ENCODE assay signal across 2 worm cellular contexts in genomic region chrIV:1275910-1276309, ce11.
A peak's percentile ranks its signal among the peaks of the same experiment; 100 is the strongest.
TF ChIP-seq lines count a peak whose summit lies in the region.

No protein-coding gene starts in this region.

TF ChIP-seq in whole organism, L4 larva, 104 proteins besides CTCF, POLR2A, EP300 and RAD21:
- TF ChIP-seq gei-8 (GFP tag; optimal IDR thresholded peaks at IDR 0.05; lab: Kevin White, UChicago) (no peak), nhr-77 (tag; optimal IDR thresholded peaks at IDR 0.05; lab: Kevin White, UChicago) (no peak), snpc-1.2 (GFP tag; IDR thresholded peaks at IDR 0.05; lab: Robert Waterston, UW) (no peak), dmd-8 (GFP tag; IDR thresholded peaks at IDR 0.05; lab: Robert Waterston, UW) (no peak), Y48G9A.11 (GFP tag; IDR thresholded peaks at IDR 0.05; lab: Robert Waterston, UW) (0 out of 2 replicates have a peak, but pooled peaks have one; percentile 48), aha-1 (tag; lab: Kevin White, UChicago) (peak; percentile 40), ceh-32 (tag; optimal IDR thresholded peaks at IDR 0.05; lab: Kevin White, UChicago; ENCODE audit: poor library complexity) (no peak), mxl-2 (GFP tag; conservative IDR thresholded peaks at IDR 0.05; lab: Robert Waterston, UW) (0 out of 2 replicates have a peak, but pooled peaks have one; percentile 24), nhr-28 (tag; optimal IDR thresholded peaks at IDR 0.05; lab: Kevin White, UChicago) (no peak), mdl-1 (tag; optimal IDR thresholded peaks at IDR 0.05; lab: Kevin White, UChicago) (no peak), nhr-6 (tag; optimal IDR thresholded peaks at IDR 0.05; lab: Kevin White, UChicago) (no peak), Y75B8A.6 (GFP tag; IDR thresholded peaks at IDR 0.05; lab: Robert Waterston, UW) (0 out of 2 replicates have a peak, but pooled peaks have one; percentile 16), nhr-25 (tag; optimal IDR thresholded peaks at IDR 0.05; lab: Kevin White, UChicago; ENCODE audit: borderline replicate concordance, insufficient read depth) (no peak), lsy-2 (tag; optimal IDR thresholded peaks at IDR 0.05; lab: Kevin White, UChicago) (peak in 1 of 2 experiments; percentile 2), nhr-76 (tag; optimal IDR thresholded peaks at IDR 0.05; lab: Kevin White, UChicago) (no peak), lin-13 (GFP tag; optimal IDR thresholded peaks at IDR 0.05; lab: Kevin White, UChicago) (peak; percentile 34), nhr-111 (GFP tag; optimal IDR thresholded peaks at IDR 0.05; lab: Kevin White, UChicago) (no peak), D1046.2 (GFP tag; IDR thresholded peaks at IDR 0.05; lab: Robert Waterston, UW) (no peak)
TF ChIP-seq in whole organism, L4 larva: peak in this region for 6.

TF ChIP-seq in whole organism, young adult, 124 proteins besides CTCF, POLR2A, EP300 and RAD21:
- no peak for TF ChIP-seq cebp-2 (GFP tag; IDR thresholded peaks at IDR 0.05; lab: Robert Waterston, UW)
- TF ChIP-seq die-1 (tag; optimal IDR thresholded peaks at IDR 0.05; lab: Kevin White, UChicago), result no peak
- no peak for TF ChIP-seq D2030.7 (GFP tag; IDR thresholded peaks at IDR 0.05; lab: Robert Waterston, UW)
- no peak for TF ChIP-seq cebp-1 (GFP tag; IDR thresholded peaks at IDR 0.05; lab: Robert Waterston, UW)
- TF ChIP-seq cebp-1 (tag; optimal IDR thresholded peaks at IDR 0.05; lab: Kevin White, UChicago), result peak; percentile 82
- no peak for TF ChIP-seq rcor-1 (GFP tag; IDR thresholded peaks at IDR 0.05; lab: Robert Waterston, UW)
- TF ChIP-seq snpc-1.3 (tag; optimal IDR thresholded peaks at IDR 0.05; lab: Kevin White, UChicago; ENCODE audit: insufficient read depth), result no peak
- no peak for TF ChIP-seq attf-5 (GFP tag; optimal IDR thresholded peaks at IDR 0.05; lab: Kevin White, UChicago)
- peak; percentile 63 for TF ChIP-seq lsl-1 (GFP tag; optimal IDR thresholded peaks at IDR 0.05; lab: Kevin White, UChicago)
- TF ChIP-seq B0035.1 (tag; optimal IDR thresholded peaks at IDR 0.05; lab: Kevin White, UChicago), result no peak
- TF ChIP-seq ets-4 (GFP tag; optimal IDR thresholded peaks at IDR 0.05; lab: Kevin White, UChicago), result no peak
- no peak for TF ChIP-seq nfya-1 (tag; optimal IDR thresholded peaks at IDR 0.05; lab: Kevin White, UChicago; ENCODE audit: borderline replicate concordance, insufficient read depth)
- peak; percentile 89 for TF ChIP-seq B0019.2 (GFP tag; conservative IDR thresholded peaks at IDR 0.05; lab: Robert Waterston, UW)
- TF ChIP-seq Y53F4B.3 (GFP tag; IDR thresholded peaks at IDR 0.05; lab: Robert Waterston, UW), result no peak
- TF ChIP-seq madf-10 (tag; optimal IDR thresholded peaks at IDR 0.05; lab: Kevin White, UChicago), result no peak
- TF ChIP-seq lin-54 (GFP tag; optimal IDR thresholded peaks at IDR 0.05; lab: Kevin White, UChicago), result peak; percentile 18
- no peak for TF ChIP-seq tbp1 (GFP tag; optimal IDR thresholded peaks at IDR 0.05; lab: Kevin White, UChicago)
- TF ChIP-seq mcd-1 (GFP tag; IDR thresholded peaks at IDR 0.05; lab: Robert Waterston, UW), result 0 out of 2 replicates have a peak, but pooled peaks have one; percentile 11
- no peak for TF ChIP-seq ceh-79 (tag; optimal IDR thresholded peaks at IDR 0.05; lab: Kevin White, UChicago)
- TF ChIP-seq nhr-179 (tag; optimal IDR thresholded peaks at IDR 0.05; lab: Kevin White, UChicago), result no peak
- TF ChIP-seq F55B11.4 (tag; optimal IDR thresholded peaks at IDR 0.05; lab: Kevin White, UChicago; ENCODE audit: borderline replicate concordance, insufficient read depth), result no peak
